Fruit fly (Drosophila melanogaster): ENCODE measurements around the gene Top2.

Gene Top2

DNA sequence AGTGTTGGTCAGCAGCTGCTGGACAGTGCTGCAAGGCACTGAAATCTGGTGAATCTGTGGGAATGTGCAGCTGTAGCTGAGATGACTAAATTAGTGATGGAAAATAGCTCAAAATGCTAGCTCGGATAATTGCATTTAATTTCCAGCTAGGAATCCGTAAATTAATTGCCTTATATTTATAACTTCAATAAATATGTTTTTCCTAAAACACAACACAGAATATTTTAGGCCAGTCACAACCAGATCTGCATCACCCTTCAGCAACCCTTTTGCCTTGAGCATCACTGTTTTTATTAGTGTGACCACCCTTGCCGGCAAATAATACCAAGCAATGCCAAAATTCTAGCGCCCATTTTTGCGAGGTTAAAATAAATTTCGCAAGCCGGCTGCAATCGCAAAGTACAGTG is 8.6 kb downstream of the Top2 start, which contains the start of gene Hs2st (continued):
- TF ChIP-seq unpg (GFP tag; optimal IDR thresholded peaks at IDR 0.05) (peak; percentile 89), CG6791 (GFP tag; IDR thresholded peaks at IDR 0.05; ENCODE audit: partially characterized antibody) (no peak), CG14860 (GFP tag; IDR thresholded peaks at IDR 0.05; ENCODE audit: partially characterized antibody) (no peak), tin (GFP tag; optimal IDR thresholded peaks at IDR 0.05) (peak; percentile 95), CG9609 (GFP tag; optimal IDR thresholded peaks at IDR 0.05) (peak; percentile 96), CG18476 (GFP tag; optimal IDR thresholded peaks at IDR 0.05) (peak; percentile 93), tap (tag; optimal IDR thresholded peaks at IDR 0.05) (peak; percentile 72), Sry-δ (GFP tag; optimal IDR thresholded peaks at IDR 0.05) (peak; percentile 82), Bdp1 (GFP tag; optimal IDR thresholded peaks at IDR 0.05) (peak; percentile 91), CG7963 (GFP tag; IDR thresholded peaks at IDR 0.05; ENCODE audit: partially characterized antibody) (no peak), CG30020 (tag; optimal IDR thresholded peaks at IDR 0.05) (peak; percentile 78), gro (GFP tag; optimal IDR thresholded peaks at IDR 0.05) (peak; percentile 96), nau (GFP tag; optimal IDR thresholded peaks at IDR 0.05) (no peak)

DNA sequence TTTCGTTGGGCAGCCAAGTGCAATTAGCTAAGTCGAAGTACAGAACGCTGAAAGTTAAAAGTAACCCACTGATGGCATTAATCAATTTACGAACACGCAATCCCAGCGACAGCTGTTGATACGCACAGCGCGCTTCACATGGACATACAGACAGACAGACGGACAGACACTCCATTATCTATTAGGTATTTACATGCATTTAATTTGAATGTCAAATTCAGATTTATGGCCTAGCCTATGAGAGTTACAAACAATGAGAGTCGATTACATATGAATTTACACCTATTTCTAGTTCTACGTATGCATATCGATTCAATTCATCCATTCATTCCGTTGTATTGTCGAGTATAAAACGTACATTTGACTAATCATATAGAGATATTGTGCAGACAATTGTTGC is 10.7 kb downstream of the Top2 start, which contains the start of gene CG10237:
Gene CG10237 (minus strand): TSS at position 101 of the 400 bp plus-strand sequence.
- no peak for TF ChIP-seq CG2199 (GFP tag; IDR thresholded peaks at IDR 0.05)
- TF ChIP-seq CG12299 (tag; optimal IDR thresholded peaks at IDR 0.05), result no peak
- 0 out of 3 replicates have a peak, but pooled peaks have one; percentile 39 for TF ChIP-seq ci (GFP tag; IDR thresholded peaks at IDR 0.05)
- peak; percentile 47 for TF ChIP-seq Med (GFP tag)

- TF ChIP-seq CG8924 (tag; optimal IDR thresholded peaks at IDR 0.05) (no peak), Drgx (GFP tag; IDR thresholded peaks at IDR 0.05) (peak; percentile 44; the same call in 1 of the 2 replicates)
Observed at dm6 chr2L:19441791-19442190, 11.5 kb downstream of the Top2 start, which contains the start of gene RanGAP. Gene RanGAP, plus strand, starts transcription at chr2L:19441959.

DNA sequence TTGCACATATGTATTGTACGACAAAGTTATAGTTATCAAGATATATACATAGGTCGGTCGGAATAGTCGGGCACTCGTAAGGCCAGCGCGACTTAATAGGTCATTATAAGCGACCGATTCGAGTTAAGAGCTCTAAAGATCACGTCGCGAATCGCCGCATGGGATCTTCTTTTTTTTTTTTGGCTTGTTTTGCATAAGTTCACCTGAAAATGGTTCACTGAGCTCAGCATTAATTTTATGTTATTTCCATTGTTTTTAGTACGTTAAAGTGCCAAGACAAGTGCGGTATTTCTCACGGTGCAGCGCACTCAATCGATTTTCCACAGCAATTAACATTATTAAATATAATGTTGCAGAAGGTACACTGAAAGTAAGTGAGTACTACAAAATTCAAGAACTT is 12.0 kb downstream of the Top2 start:
- TF ChIP-seq sens (GFP tag), result peak; percentile 20
- no peak for TF ChIP-seq phol (tag; optimal IDR thresholded peaks at IDR 0.05)

DNA sequence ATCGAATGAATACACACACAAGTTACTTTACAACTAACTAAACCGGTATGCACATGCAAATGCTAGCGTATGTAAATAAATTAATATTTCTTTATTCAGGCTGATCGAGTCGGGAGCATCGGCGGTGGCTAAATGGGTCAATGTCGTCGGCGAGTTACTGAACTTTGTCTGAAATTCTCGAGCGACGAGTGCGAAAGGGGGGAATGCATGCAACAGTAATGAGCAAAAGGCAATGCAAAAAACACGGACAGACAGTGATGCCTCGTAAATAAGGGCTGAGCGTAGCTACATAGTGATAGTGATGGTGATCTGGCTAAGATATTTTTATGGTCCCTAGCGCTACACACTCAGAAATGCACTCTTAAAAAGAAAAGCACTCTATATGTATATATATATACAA is 12.6 kb downstream of the Top2 start:
- TF ChIP-seq MTF-1 (GFP tag; optimal IDR thresholded peaks at IDR 0.05; ENCODE audit: borderline replicate concordance), result no peak
- no peak for TF ChIP-seq CG11504 (tag; optimal IDR thresholded peaks at IDR 0.05)
- TF ChIP-seq CG3407 (GFP tag; optimal IDR thresholded peaks at IDR 0.05), result no peak
- TF ChIP-seq slp2 (GFP tag; optimal IDR thresholded peaks at IDR 0.05), result no peak
- no peak for TF ChIP-seq Gsc (GFP tag; IDR thresholded peaks at IDR 0.05)
- TF ChIP-seq row (GFP tag; IDR thresholded peaks at IDR 0.05), result peak; percentile 38; the same call in 1 of the 3 replicates
- TF ChIP-seq Blimp-1 (GFP tag; optimal IDR thresholded peaks at IDR 0.05), result no peak
- peak; percentile 26; the same call in 1 of the 2 replicates for TF ChIP-seq Drgx (GFP tag; IDR thresholded peaks at IDR 0.05)
- TF ChIP-seq bbx (GFP tag; IDR thresholded peaks at IDR 0.05; ENCODE audit: partially characterized antibody), result 0 out of 2 replicates have a peak, but pooled peaks have one; percentile 29
- TF ChIP-seq Rx (GFP tag; IDR thresholded peaks at IDR 0.05), result no peak
- TF ChIP-seq chif (GFP tag; optimal IDR thresholded peaks at IDR 0.05), result no peak
- TF ChIP-seq ab (GFP tag; optimal IDR thresholded peaks at IDR 0.05), result no peak
- TF ChIP-seq al (GFP tag; IDR thresholded peaks at IDR 0.05), result no peak
- no peak for TF ChIP-seq CG10979 (tag; optimal IDR thresholded peaks at IDR 0.05)
- no peak for TF ChIP-seq D (optimal IDR thresholded peaks at IDR 0.05)
- TF ChIP-seq D (GFP tag; optimal IDR thresholded peaks at IDR 0.05), result no peak
- peak; percentile 64 for TF ChIP-seq CG12769 (tag; optimal IDR thresholded peaks at IDR 0.05)
- TF ChIP-seq Oaz (GFP tag; IDR thresholded peaks at IDR 0.05), result no peak
- no peak for TF ChIP-seq CG7357 (GFP tag; IDR thresholded peaks at IDR 0.05)
- TF ChIP-seq CG10147 (GFP tag; optimal IDR thresholded peaks at IDR 0.05), result no peak
- no peak for TF ChIP-seq NC2β (GFP tag; optimal IDR thresholded peaks at IDR 0.05)
- TF ChIP-seq CG17385 (GFP tag; optimal IDR thresholded peaks at IDR 0.05), result no peak
- no peak for TF ChIP-seq CG3726 (GFP tag; IDR thresholded peaks at IDR 0.05)
- TF ChIP-seq gem (tag; optimal IDR thresholded peaks at IDR 0.05), result no peak
- TF ChIP-seq Max (GFP tag; optimal IDR thresholded peaks at IDR 0.05), result no peak

All from whole organism, embryonic.